Fruit fly (Drosophila melanogaster) whole organism, prepupa: ENCODE measurements around the gene Bsg.

Source experiments
- Blimp-1 ChIP-seq: fragments of 200-800 bp; sonication (Bioruptor generic); optimal IDR thresholded peaks from 3 replicates; lab custom pipeline; 2017; ENCODE audit warnings: missing biosample characterization, missing genetic modification characterization, mild to moderate bottlenecking, moderate library complexity, missing genetic modification reagents
- CG10631 ChIP-seq: fragments of 200-800 bp; sonication (Bioruptor generic); optimal IDR thresholded peaks from 2 replicates; lab custom pipeline; 2016; ENCODE audit warnings: missing biosample characterization, missing genetic modification characterization
- CG10669 ChIP-seq: fragments of 200-800 bp; sonication (Bioruptor generic); optimal IDR thresholded peaks from 3 replicates; lab custom pipeline; 2018; ENCODE audit warnings: missing biosample characterization, mild to moderate bottlenecking, missing genetic modification characterization, moderate library complexity
- CG11294 ChIP-seq: fragments of 200-800 bp; sonication (Bioruptor generic); IDR thresholded peaks from 2 replicates; pipeline ENCODE4 v1.3.6; 2022; ENCODE audit warnings: missing biosample characterization, missing genetic modification characterization
- CG11762 ChIP-seq: fragments of 200-800 bp; sonication (Bioruptor generic); optimal IDR thresholded peaks from 3 replicates; lab custom pipeline; 2016; ENCODE audit warnings: missing biosample characterization, missing genetic modification characterization; ENCODE audit not compliant: insufficient read depth
- CG11902 ChIP-seq: fragments of 200-800 bp; sonication (Bioruptor generic); optimal IDR thresholded peaks from 3 replicates; lab custom pipeline; 2016; ENCODE audit warnings: missing biosample characterization, missing genetic modification characterization
- CG15336 ChIP-seq: fragments of 200-800 bp; sonication (Bioruptor generic); IDR thresholded peaks from 2 replicates; pipeline ENCODE4 v1.3.6; 2022; ENCODE audit warnings: missing biosample characterization, missing genetic modification characterization
- CG3032 ChIP-seq: fragments of 200-800 bp; optimal IDR thresholded peaks from 2 replicates; lab custom pipeline; 2019; ENCODE audit warnings: missing biosample characterization, mild to moderate bottlenecking, missing genetic modification characterization, moderate library complexity
- CG31627 ChIP-seq: fragments of 200-800 bp; sonication (Bioruptor generic); optimal IDR thresholded peaks from 3 replicates; lab custom pipeline; 2016; ENCODE audit warnings: missing biosample characterization, missing genetic modification characterization
- CG34406 ChIP-seq: fragments of 200-800 bp; sonication (Bioruptor generic); optimal IDR thresholded peaks from 3 replicates; lab custom pipeline; 2016; ENCODE audit warnings: missing biosample characterization, missing genetic modification characterization
- CG3919 ChIP-seq: fragments of 200-800 bp; sonication (Bioruptor generic); optimal IDR thresholded peaks from 3 replicates; lab custom pipeline; 2016; ENCODE audit warnings: missing biosample characterization, missing genetic modification characterization
- CG6163 ChIP-seq: fragments of 200-800 bp; sonication (Bioruptor generic); IDR thresholded peaks from 3 replicates; pipeline ENCODE4 v1.3.6; 2022; ENCODE audit warnings: missing biosample characterization, missing genetic modification characterization
- CG6276 ChIP-seq: fragments of 200-800 bp; sonication (Bioruptor generic); optimal IDR thresholded peaks from 2 replicates; lab custom pipeline; 2017; ENCODE audit warnings: missing biosample characterization, mild to moderate bottlenecking, missing genetic modification characterization
- CG6792 ChIP-seq: fragments of 200-800 bp; sonication (Bioruptor generic); optimal IDR thresholded peaks from 3 replicates; lab custom pipeline; 2016; ENCODE audit warnings: missing biosample characterization, missing genetic modification characterization
- CG6808 ChIP-seq: fragments of 200-800 bp; sonication (Bioruptor generic); optimal IDR thresholded peaks from 3 replicates; lab custom pipeline; 2017; ENCODE audit warnings: missing biosample characterization, missing genetic modification characterization, mild to moderate bottlenecking, moderate library complexity, missing genetic modification reagents
- CG6854 ChIP-seq: fragments of 200-800 bp; sonication (Bioruptor generic); optimal IDR thresholded peaks from 2 replicates; lab custom pipeline; 2017; ENCODE audit warnings: missing biosample characterization, mild to moderate bottlenecking, missing genetic modification characterization
- CG7368 ChIP-seq: fragments of 200-800 bp; sonication (Bioruptor generic); optimal IDR thresholded peaks from 3 replicates; lab custom pipeline; 2016; ENCODE audit warnings: missing biosample characterization, missing genetic modification characterization
- CG8119 ChIP-seq: fragments of 200-800 bp; sonication (Bioruptor generic); IDR thresholded peaks from 3 replicates; pipeline ENCODE4 v1.3.6; 2022; ENCODE audit warnings: missing biosample characterization, missing genetic modification characterization
- CG8319 ChIP-seq: fragments of 200-800 bp; sonication (Bioruptor generic); optimal IDR thresholded peaks from 3 replicates; lab custom pipeline; 2016; ENCODE audit warnings: missing biosample characterization, missing genetic modification characterization
- CG8632 ChIP-seq: fragments of 200-800 bp; sonication (Bioruptor generic); optimal IDR thresholded peaks from 3 replicates; lab custom pipeline; 2016; ENCODE audit warnings: missing biosample characterization, missing genetic modification characterization
- CG9139 ChIP-seq: fragments of 200-800 bp; sonication (Bioruptor generic); optimal IDR thresholded peaks from 3 replicates; lab custom pipeline; 2017; ENCODE audit warnings: missing biosample characterization, mild to moderate bottlenecking, missing genetic modification characterization
- Eip75B ChIP-seq: fragments of 200-800 bp; sonication (Bioruptor generic); optimal IDR thresholded peaks from 3 replicates; lab custom pipeline; 2016; ENCODE audit warnings: missing biosample characterization, missing genetic modification characterization
- Eip78C ChIP-seq: fragments of 200-800 bp; sonication (Bioruptor generic); peaks from one replicate; lab custom pipeline; 2016; ENCODE audit warnings: missing biosample characterization, missing genetic modification characterization
- Eip93F ChIP-seq: fragments of 200-800 bp; sonication (Bioruptor generic); optimal IDR thresholded peaks from 2 replicates; lab custom pipeline; 2016; ENCODE audit warnings: missing biosample characterization, mild to moderate bottlenecking, missing genetic modification characterization
- Ets21C ChIP-seq: fragments of 200-800 bp; sonication (Bioruptor generic); optimal IDR thresholded peaks from 3 replicates; lab custom pipeline; 2016; ENCODE audit warnings: missing biosample characterization, missing genetic modification characterization
- Ets96B ChIP-seq: fragments of 200-800 bp; optimal IDR thresholded peaks from 2 replicates; lab custom pipeline; 2019; ENCODE audit warnings: missing biosample characterization, mild to moderate bottlenecking, missing genetic modification characterization, moderate library complexity
- Hr39 ChIP-seq: fragments of 200-800 bp; sonication (Bioruptor generic); optimal IDR thresholded peaks from 2 replicates; lab custom pipeline; 2016; ENCODE audit warnings: missing biosample characterization, missing genetic modification characterization
- Hr4 ChIP-seq: fragments of 200-800 bp; sonication (Bioruptor generic); optimal IDR thresholded peaks from 3 replicates; lab custom pipeline; 2016; ENCODE audit warnings: missing biosample characterization, missing genetic modification characterization
- Met ChIP-seq: fragments of 200-800 bp; sonication (Bioruptor generic); optimal IDR thresholded peaks from 3 replicates; lab custom pipeline; 2016; ENCODE audit warnings: missing biosample characterization, missing genetic modification characterization
- OdsH ChIP-seq: fragments of 200-800 bp; sonication (Bioruptor generic); optimal IDR thresholded peaks from 3 replicates; lab custom pipeline; 2016; ENCODE audit warnings: missing biosample characterization, missing genetic modification characterization
- Smox ChIP-seq: fragments of 200-800 bp; sonication (Bioruptor generic); optimal IDR thresholded peaks from 3 replicates; lab custom pipeline; 2016; ENCODE audit warnings: missing biosample characterization, missing genetic modification characterization
- Sox14 ChIP-seq: fragments of 200-800 bp; sonication (Bioruptor generic); optimal IDR thresholded peaks from 3 replicates; lab custom pipeline; 2016; ENCODE audit warnings: missing biosample characterization, missing genetic modification characterization
- achi ChIP-seq: fragments of 200-800 bp; sonication (Bioruptor generic); optimal IDR thresholded peaks from 3 replicates; lab custom pipeline; 2016; ENCODE audit warnings: missing biosample characterization, missing genetic modification characterization
- acj6 ChIP-seq: fragments of 200-800 bp; sonication (Bioruptor generic); optimal IDR thresholded peaks from 3 replicates; lab custom pipeline; 2016; ENCODE audit warnings: missing biosample characterization, missing genetic modification characterization
- cyc ChIP-seq: fragments of 200-800 bp; sonication (Bioruptor generic); optimal IDR thresholded peaks from 3 replicates; lab custom pipeline; 2016; ENCODE audit warnings: missing biosample characterization, missing genetic modification characterization
- dsx ChIP-seq: fragments of 200-800 bp; optimal IDR thresholded peaks from 3 replicates; lab custom pipeline; 2019; ENCODE audit warnings: missing biosample characterization, mild to moderate bottlenecking, missing genetic modification characterization, moderate library complexity; ENCODE audit not compliant: poor library complexity, severe bottlenecking
- eg ChIP-seq: fragments of 200-800 bp; sonication (Bioruptor generic); IDR thresholded peaks from 3 replicates; pipeline ENCODE4 v1.3.6; 2022; ENCODE audit warnings: missing biosample characterization, missing genetic modification characterization
- fd59A ChIP-seq: fragments of 200-800 bp; sonication (Bioruptor generic); optimal IDR thresholded peaks from 2 replicates; lab custom pipeline; 2017; ENCODE audit warnings: missing biosample characterization, mild to moderate bottlenecking, missing genetic modification characterization, missing genetic modification reagents
- fd85E ChIP-seq: fragments of 200-800 bp; sonication (Bioruptor generic); optimal IDR thresholded peaks from 3 replicates; lab custom pipeline; 2016; ENCODE audit warnings: missing biosample characterization, missing genetic modification characterization
- fkh ChIP-seq: fragments of 200-800 bp; sonication (Bioruptor generic); optimal IDR thresholded peaks from 3 replicates; lab custom pipeline; 2017; ENCODE audit warnings: missing biosample characterization, mild to moderate bottlenecking, missing genetic modification characterization, moderate library complexity
- lz ChIP-seq: fragments of 200-800 bp; sonication (Bioruptor generic); optimal IDR thresholded peaks from 3 replicates; lab custom pipeline; 2016; ENCODE audit warnings: missing biosample characterization, missing genetic modification characterization
- pdm3 ChIP-seq: fragments of 200-800 bp; sonication (Bioruptor generic); optimal IDR thresholded peaks from 3 replicates; lab custom pipeline; 2016; ENCODE audit warnings: missing biosample characterization, missing genetic modification characterization
- salr ChIP-seq, 2 experiments: fragments of 200-800 bp; sonication (Bioruptor generic); optimal IDR thresholded peaks; 3 replicates each; lab custom pipeline; 2016 to 2018; ENCODE audit warnings: missing biosample characterization in 2 of 2, missing genetic modification characterization in 2 of 2, mild to moderate bottlenecking in 1 of 2
- spab ChIP-seq: fragments of 200-800 bp; sonication (Bioruptor generic); optimal IDR thresholded peaks from 2 replicates; lab custom pipeline; 2017; ENCODE audit warnings: missing biosample characterization, mild to moderate bottlenecking, missing genetic modification characterization, missing genetic modification reagents
- ss ChIP-seq, 2 experiments: fragments of 200-800 bp; sonication (Bioruptor generic); optimal IDR thresholded peaks; 2 replicates in 1 of 2; 3 replicates in 1 of 2; lab custom pipeline; 2017 to 2018; ENCODE audit warnings: mild to moderate bottlenecking in 2 of 2, missing biosample characterization in 2 of 2, missing genetic modification characterization in 2 of 2, moderate library complexity in 1 of 2
- topi ChIP-seq: fragments of 200-800 bp; sonication (Bioruptor generic); optimal IDR thresholded peaks from 3 replicates; lab custom pipeline; 2016; ENCODE audit warnings: missing biosample characterization, missing genetic modification characterization
- vri ChIP-seq: fragments of 200-800 bp; sonication (Bioruptor generic); optimal IDR thresholded peaks from 3 replicates; lab custom pipeline; 2016; ENCODE audit warnings: missing biosample characterization, mild to moderate bottlenecking, missing genetic modification characterization

The Bsg gene

DNA sequence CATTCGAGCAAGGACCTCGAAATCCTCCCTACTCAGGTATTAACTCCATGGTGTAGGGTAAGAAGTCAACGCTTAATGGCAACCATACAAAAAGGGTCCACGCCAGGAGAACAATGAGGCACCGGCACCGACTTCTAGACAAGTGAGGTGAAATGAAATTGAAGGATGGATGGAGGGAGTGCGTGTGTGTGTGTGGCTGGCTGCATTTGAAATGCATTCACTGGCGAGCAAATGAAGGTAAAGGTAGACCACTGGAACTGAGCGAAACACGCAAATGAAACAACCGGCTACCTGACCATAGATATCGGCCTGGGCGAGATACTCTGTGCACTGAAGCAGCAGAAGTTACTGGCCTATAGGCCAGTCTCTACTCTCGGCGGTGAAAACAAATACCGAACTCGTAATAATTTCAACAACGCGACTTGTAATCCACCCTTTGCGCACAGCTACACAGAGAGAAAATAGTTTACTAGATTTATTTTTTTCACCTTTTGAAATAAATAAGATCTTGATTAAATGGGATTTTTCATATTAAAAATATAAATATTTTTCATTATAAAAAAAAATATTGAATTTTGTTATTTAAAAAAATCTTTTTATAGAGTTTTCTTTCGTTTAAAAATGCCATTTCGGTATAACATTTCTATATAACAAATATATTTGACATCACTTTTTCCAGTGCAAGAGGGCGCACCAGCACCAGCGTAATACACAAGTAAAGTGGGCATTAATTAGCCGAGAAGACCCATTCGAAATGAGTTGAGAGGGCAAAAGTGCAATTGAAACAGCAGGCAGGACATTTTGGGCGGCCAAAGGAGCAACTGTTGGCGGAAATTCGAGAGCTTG lies 1.4 kb upstream of the Bsg start (continued):
- peak; percentile 57 for TF ChIP-seq Sox14 (GFP tag; lab: Kevin White, UChicago)
- TF ChIP-seq dsx (GFP tag; lab: Kevin White, UChicago) = no peak

DNA sequence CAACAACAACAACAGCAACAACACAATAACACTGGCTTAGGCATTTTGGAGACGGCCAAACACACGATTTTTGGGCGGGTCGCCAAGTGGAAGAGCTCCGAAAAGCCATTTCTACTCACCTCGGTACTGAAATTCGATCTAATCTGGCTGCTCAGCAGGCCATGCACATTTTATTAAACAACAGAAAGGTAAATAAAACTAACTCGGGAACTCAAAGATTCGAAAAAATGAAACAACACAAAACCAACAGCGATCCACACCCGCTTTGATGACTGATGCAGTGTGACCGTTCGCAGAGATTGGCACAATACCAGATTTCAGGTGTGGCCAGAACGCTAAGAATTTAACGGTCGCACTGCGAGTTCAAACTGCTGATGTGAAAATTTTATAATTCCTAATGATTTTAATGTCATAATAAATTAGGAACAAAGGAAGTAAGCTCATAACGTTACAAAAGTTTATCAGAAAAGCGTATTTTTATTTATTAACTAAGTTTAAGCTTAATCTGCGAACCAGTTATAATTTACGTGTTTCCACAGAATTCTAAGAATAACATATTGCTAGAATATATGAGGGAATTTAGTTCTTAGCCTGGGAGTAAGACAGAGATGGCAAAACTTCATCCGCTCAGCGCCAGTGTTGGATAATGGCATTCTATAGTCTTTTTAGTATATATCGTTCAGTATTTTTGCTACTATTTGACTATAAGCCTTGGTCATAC lies 368 bp upstream of the Bsg start, which contains the start of gene Mcr:
TSS of gene Mcr (minus strand) at position 291 of the 721 bp plus-strand sequence.
- TF ChIP-seq Ets96B (no peak), CG11294 (GFP tag; lab: Robert Waterston, UW) (no peak), CG3919 (GFP tag; lab: Kevin White, UChicago) (no peak), OdsH (no peak), lz (GFP tag; lab: Kevin White, UChicago) (no peak), Met (GFP tag; lab: Kevin White, UChicago) (no peak), CG6854 (peak; percentile 41), CG10631 (peak; percentile 36), Eip93F (GFP tag; lab: Kevin White, UChicago) (no peak), spab (no peak), CG8632 (GFP tag; lab: Kevin White, UChicago) (no peak), salr (GFP tag; optimal IDR thresholded peaks at IDR 0.05; lab: Kevin White, UChicago) (no peak), fd85E (GFP tag; lab: Kevin White, UChicago) (no peak), CG34406 (GFP tag; lab: Kevin White, UChicago) (no peak), CG3032 (no peak), Ets21C (GFP tag; lab: Kevin White, UChicago) (no peak), CG6163 (peak; percentile 22; the same call in 1 of the 3 replicates), CG6276 (GFP tag; lab: Kevin White, UChicago) (no peak), cyc (GFP tag; lab: Kevin White, UChicago) (peak; percentile 10), eg (GFP tag; lab: Robert Waterston, UW) (no peak), Blimp-1 (GFP tag; lab: Kevin White, UChicago) (no peak), fd59A (GFP tag; lab: Kevin White, UChicago) (no peak), CG9139 (no peak), CG8119 (no peak), Hr4 (GFP tag; lab: Kevin White, UChicago) (no peak), ss (GFP tag; optimal IDR thresholded peaks at IDR 0.05; lab: Kevin White, UChicago) (no peak), CG6792 (no peak), CG6808 (no peak), pdm3 (GFP tag; lab: Kevin White, UChicago) (peak; percentile 20), Eip75B (peak; percentile 20), CG31627 (peak; percentile 15), topi (GFP tag; lab: Kevin White, UChicago) (peak; percentile 22), fkh (GFP tag; lab: Kevin White, UChicago) (no peak), acj6 (GFP tag; lab: Kevin White, UChicago) (no peak), dsx (GFP tag; lab: Kevin White, UChicago) (no peak), CG11902 (GFP tag; lab: Kevin White, UChicago) (no peak), achi (GFP tag; lab: Kevin White, UChicago) (no peak), CG8319 (no peak), Hr39 (GFP tag; lab: Kevin White, UChicago) (no peak), CG7368 (GFP tag; lab: Kevin White, UChicago) (no peak), vri (GFP tag; lab: Kevin White, UChicago) (no peak), CG10669 (GFP tag; lab: Kevin White, UChicago) (no peak), Smox (GFP tag; lab: Kevin White, UChicago) (no peak), CG15336 (GFP tag; lab: Robert Waterston, UW) (no peak), Eip78C (GFP tag; lab: Kevin White, UChicago) (peak; percentile 56), CG11762 (GFP tag; lab: Kevin White, UChicago) (no peak)
